Worm (Caenorhabditis elegans) whole organism, early embryonic: ENCODE data around the gene F19B10.13.

Experiments used
- B0310.2 ChIP-seq: sonication (generic microtip); optimal IDR thresholded peaks from 2 replicates; lab custom pipeline; 2016; ENCODE audit warnings: mild to moderate bottlenecking, missing genetic modification characterization, missing compliant biosample characterization
- F13C5.2 ChIP-seq: sonication (generic microtip); optimal IDR thresholded peaks from 2 replicates; lab custom pipeline; 2017; ENCODE audit warnings: mild to moderate bottlenecking, missing genetic modification characterization, inconsistent platforms, missing compliant biosample characterization
- aly-1 ChIP-seq: sonication (generic microtip); optimal IDR thresholded peaks from 2 replicates; lab custom pipeline; 2016; ENCODE audit warnings: missing genetic modification characterization, missing compliant biosample characterization
- ama-1 ChIP-seq: fragments of 150-350 bp; optimal IDR thresholded peaks from 2 replicates; lab custom pipeline; 2014
- ceh-13 ChIP-seq: fragments of 200-800 bp; sonication (Bioruptor generic); optimal IDR thresholded peaks from 2 replicates; lab custom pipeline; 2018; ENCODE audit warnings: mild to moderate bottlenecking, missing genetic modification characterization, missing compliant biosample characterization
- ceh-36 ChIP-seq: sonication (generic microtip); optimal IDR thresholded peaks from 2 replicates; lab custom pipeline; 2016; ENCODE audit warnings: missing genetic modification characterization, inconsistent platforms, missing compliant biosample characterization
- ets-7 ChIP-seq: sonication (generic microtip); optimal IDR thresholded peaks from 2 replicates; lab custom pipeline; 2016; ENCODE audit warnings: missing genotype, missing genetic modification characterization, missing compliant biosample characterization
- flt-1 ChIP-seq: fragments of 200-800 bp; sonication (Bioruptor generic); IDR thresholded peaks from 2 replicates; pipeline ENCODE4 v1.3.6; 2022; ENCODE audit warnings: missing genetic modification characterization, missing compliant biosample characterization
- hmbx-1 ChIP-seq: sonication (generic microtip); optimal IDR thresholded peaks from 2 replicates; lab custom pipeline; 2016; ENCODE audit warnings: mild to moderate bottlenecking, missing genetic modification characterization, missing compliant biosample characterization
- hmg-4 ChIP-seq: fragments of 200-800 bp; sonication (Bioruptor generic); optimal IDR thresholded peaks from 2 replicates; lab custom pipeline; 2018; ENCODE audit warnings: mild to moderate bottlenecking, missing genetic modification characterization, missing compliant biosample characterization
- hnd-1 ChIP-seq: sonication (generic microtip); optimal IDR thresholded peaks from 2 replicates; lab custom pipeline; 2016; ENCODE audit warnings: missing genetic modification characterization, missing compliant biosample characterization
- pes-1 ChIP-seq: fragments of 200-800 bp; sonication (Bioruptor generic); IDR thresholded peaks from 2 replicates; pipeline ENCODE4 v1.3.6; 2022; ENCODE audit warnings: missing genetic modification reagents, missing genetic modification characterization, missing compliant biosample characterization
- scrt-1 ChIP-seq: fragments of 200-800 bp; sonication (Bioruptor generic); IDR thresholded peaks from 2 replicates; pipeline ENCODE4 v1.3.6; 2022; ENCODE audit warnings: missing genetic modification characterization, missing compliant biosample characterization
- sea-1 ChIP-seq: fragments of 200-800 bp; sonication (Bioruptor generic); conservative IDR thresholded peaks from 2 replicates; pipeline ENCODE4 v1.3.6; 2022; ENCODE audit warnings: missing genetic modification characterization, missing compliant biosample characterization
- tbx-11 ChIP-seq: fragments of 200-800 bp; sonication (Bioruptor generic); IDR thresholded peaks from 2 replicates; pipeline ENCODE4 v1.3.6; 2022; ENCODE audit warnings: missing genetic modification characterization, missing compliant biosample characterization
- tbx-37 ChIP-seq: fragments of 200-800 bp; sonication (Bioruptor generic); conservative IDR thresholded peaks from 2 replicates; pipeline ENCODE4 v1.3.6; 2022; ENCODE audit warnings: missing genetic modification reagents, missing genetic modification characterization, missing compliant biosample characterization
- tra-4 ChIP-seq: sonication (generic microtip); optimal IDR thresholded peaks from 2 replicates; lab custom pipeline; 2017; ENCODE audit warnings: missing genetic modification characterization, missing compliant biosample characterization

Gene F19B10.13

DNA sequence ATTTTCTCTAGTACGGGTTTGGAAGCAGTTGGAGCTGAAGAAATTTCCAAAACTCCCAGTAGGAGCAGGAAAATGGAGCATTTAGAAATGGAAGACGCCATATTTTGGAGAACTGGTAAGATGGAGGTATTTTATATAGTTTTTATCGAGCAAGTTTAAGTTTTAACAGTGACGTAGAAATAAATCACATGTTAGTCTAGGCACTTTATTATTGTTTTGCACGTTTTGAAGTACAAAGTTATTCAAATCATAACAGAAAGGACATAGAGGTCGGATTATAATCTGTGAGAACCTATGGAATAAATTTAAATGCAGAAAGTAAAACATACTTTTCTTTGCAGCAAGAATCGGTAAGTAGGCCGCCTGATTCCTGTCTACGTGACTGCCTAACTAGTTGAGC lies 1.7 kb downstream of the F19B10.13 start, which contains the start of gene F19B10.6:
Gene F19B10.6 (minus strand): TSS at position 101 of the 400 bp plus-strand sequence.
- TF ChIP-seq tbx-11, result no peak
- TF ChIP-seq pes-1 (GFP tag; lab: Robert Waterston, UW), result no peak
- no peak for TF ChIP-seq sea-1 (GFP tag; lab: Robert Waterston, UW)
- no peak for TF ChIP-seq tra-4 (tag; lab: Kevin White, UChicago)
- TF ChIP-seq F13C5.2 (tag; lab: Kevin White, UChicago), result no peak
- TF ChIP-seq hmbx-1 (tag; lab: Kevin White, UChicago), result no peak
- no peak for TF ChIP-seq ets-7 (tag; lab: Kevin White, UChicago)
- no peak for TF ChIP-seq flt-1 (GFP tag; lab: Robert Waterston, UW)
- TF ChIP-seq aly-1 (tag; lab: Kevin White, UChicago), result no peak
- TF ChIP-seq ceh-13 (GFP tag; lab: Kevin White, UChicago), result no peak

DNA sequence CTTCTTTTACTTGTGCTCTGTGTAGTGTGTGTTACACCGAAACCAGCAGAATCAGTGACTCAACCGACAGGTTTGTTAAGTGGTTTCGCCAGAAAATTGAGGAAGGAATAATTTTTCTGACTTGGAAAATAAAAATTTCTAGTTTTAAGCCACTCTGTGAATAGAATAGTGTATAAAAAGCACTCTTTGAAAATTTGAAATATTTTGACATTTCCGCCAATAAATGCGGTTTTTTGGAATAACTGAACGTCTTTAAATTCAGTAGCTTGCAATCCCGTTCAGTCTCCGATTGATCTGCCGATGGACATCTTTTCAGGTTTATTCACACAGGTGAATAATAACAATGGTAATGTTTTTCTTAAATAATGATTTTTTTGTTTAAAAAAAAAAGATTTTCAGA lies 2.4 kb downstream of the F19B10.13 start, which contains the start of gene F19B10.3:
Gene F19B10.3 (plus strand): TSS at position 301 of the 400 bp plus-strand sequence.
- no peak for TF ChIP-seq ceh-36 (tag; lab: Kevin White, UChicago)

DNA sequence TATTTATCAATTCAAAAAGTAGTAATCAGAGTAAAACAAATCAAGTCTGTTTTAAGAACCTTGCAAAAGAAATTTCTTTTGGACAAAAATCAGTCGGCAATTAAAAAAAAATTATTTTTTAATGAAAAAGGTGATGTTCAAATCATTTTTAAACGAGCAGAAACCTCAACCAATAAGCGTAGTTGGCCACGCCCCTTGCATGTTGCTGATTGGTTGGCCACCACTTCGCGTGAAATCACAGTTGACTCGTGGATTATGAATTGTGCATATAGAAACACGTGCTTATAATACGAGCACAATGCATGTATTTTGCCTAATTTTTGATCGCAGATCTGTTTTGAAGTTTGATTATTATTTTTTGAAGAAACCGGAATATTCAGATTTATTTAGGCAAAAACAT lies 3.1 kb downstream of the F19B10.13 start:
- TF ChIP-seq tbx-37 (GFP tag; lab: Robert Waterston, UW), result no peak
- no peak for TF ChIP-seq hmbx-1 (tag; lab: Kevin White, UChicago)
- TF ChIP-seq aly-1 (tag; lab: Kevin White, UChicago), result no peak
- no peak for TF ChIP-seq hmg-4 (GFP tag; lab: Kevin White, UChicago)
- no peak for TF ChIP-seq B0310.2 (tag; lab: Kevin White, UChicago)
- no peak for TF ChIP-seq flt-1 (GFP tag; lab: Robert Waterston, UW)
- TF ChIP-seq F13C5.2 (tag; lab: Kevin White, UChicago), result no peak
- no peak for TF ChIP-seq ceh-36 (tag; lab: Kevin White, UChicago)
- no peak for TF ChIP-seq pes-1 (GFP tag; lab: Robert Waterston, UW)
- no peak for TF ChIP-seq hnd-1 (tag; lab: Kevin White, UChicago)
- TF ChIP-seq tbx-11, result no peak
- no peak for TF ChIP-seq ets-7 (tag; lab: Kevin White, UChicago)
- no peak for TF ChIP-seq sea-1 (GFP tag; lab: Robert Waterston, UW)
- TF ChIP-seq scrt-1 (GFP tag; lab: Robert Waterston, UW), result no peak
- no peak for TF ChIP-seq tra-4 (tag; lab: Kevin White, UChicago)
- no peak for TF ChIP-seq ama-1 (lab: Kevin White, UChicago)
- no peak for TF ChIP-seq ceh-13 (GFP tag; lab: Kevin White, UChicago)

DNA sequence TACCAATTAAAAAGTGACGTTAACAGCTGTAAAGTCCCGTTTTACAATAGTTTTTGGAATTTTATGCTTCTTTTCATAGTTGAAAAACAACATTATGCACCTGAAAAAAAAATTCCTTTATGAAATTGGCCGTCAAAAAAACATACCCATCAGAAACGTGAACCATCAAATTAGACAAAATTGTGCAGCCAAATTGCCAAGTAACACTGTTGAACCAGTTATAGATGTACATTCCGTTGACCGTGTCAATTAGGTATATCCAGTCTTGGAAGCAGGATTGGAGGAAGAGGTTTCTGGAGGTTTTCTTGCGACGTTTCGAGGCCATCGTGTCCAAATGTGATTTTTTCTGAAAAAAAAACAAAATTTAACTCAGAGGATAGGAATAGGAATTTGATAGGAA lies 7.2 kb downstream of the F19B10.13 start, which contains the start of gene srx-97:
Gene srx-97 (minus strand): TSS at position 101 of the 400 bp plus-strand sequence.
- TF ChIP-seq F13C5.2 (tag; lab: Kevin White, UChicago) (no peak), aly-1 (tag; lab: Kevin White, UChicago) (no peak), sea-1 (GFP tag; lab: Robert Waterston, UW) (no peak), flt-1 (GFP tag; lab: Robert Waterston, UW) (no peak), ama-1 (lab: Kevin White, UChicago) (no peak), scrt-1 (GFP tag; lab: Robert Waterston, UW) (no peak), hnd-1 (tag; lab: Kevin White, UChicago) (no peak)

DNA sequence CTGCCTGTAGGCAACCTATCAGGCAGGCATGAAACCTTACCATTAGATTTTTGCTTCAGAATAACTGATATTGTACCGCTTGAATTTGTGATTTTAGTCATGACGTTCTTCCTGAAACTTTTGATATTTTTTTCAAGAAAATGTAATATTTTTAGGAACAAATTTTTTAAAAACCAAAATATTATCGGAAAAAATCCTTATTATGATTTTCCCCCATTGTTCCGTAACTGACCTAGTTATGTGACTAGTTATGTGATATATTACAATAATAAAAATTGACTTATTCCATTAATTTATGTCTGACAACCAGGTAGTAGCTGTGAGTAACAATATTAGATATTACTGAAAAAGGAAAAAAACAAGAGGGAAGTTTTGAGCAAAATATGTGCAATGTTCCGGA lies 8.9 kb downstream of the F19B10.13 start, which contains the start of gene srx-98:
Gene srx-98 (minus strand): TSS at position 101 of the 400 bp plus-strand sequence.
- no peak for TF ChIP-seq pes-1 (GFP tag; lab: Robert Waterston, UW)
- TF ChIP-seq tra-4 (tag; lab: Kevin White, UChicago), result no peak
- no peak for TF ChIP-seq ama-1 (lab: Kevin White, UChicago)
- no peak for TF ChIP-seq tbx-11
- no peak for TF ChIP-seq hmg-4 (GFP tag; lab: Kevin White, UChicago)
- TF ChIP-seq B0310.2 (tag; lab: Kevin White, UChicago), result no peak

DNA sequence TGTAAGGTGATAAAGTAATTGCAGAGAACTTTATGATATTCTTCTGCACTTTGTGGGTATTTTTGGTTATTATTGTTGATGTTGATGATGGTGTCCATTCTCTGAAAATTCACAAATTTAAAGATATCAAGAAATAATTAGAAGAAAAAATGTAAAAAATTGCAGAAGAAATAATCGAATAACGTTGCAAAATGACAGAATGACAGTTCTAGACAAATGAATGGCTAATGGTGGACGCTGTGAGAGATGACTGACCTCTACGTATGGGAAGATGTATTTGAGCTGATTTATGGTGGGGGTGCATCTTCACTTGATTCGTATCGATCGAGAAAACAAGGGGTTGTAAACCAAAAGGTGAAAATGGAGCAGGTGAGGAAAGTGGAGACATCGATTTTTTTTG lies 11.4 kb downstream of the F19B10.13 start, which contains the start of gene sea-1:
Gene sea-1 (minus strand): TSS at position 101 of the 400 bp plus-strand sequence.
- TF ChIP-seq hmbx-1 (tag; lab: Kevin White, UChicago) (no peak), aly-1 (tag; lab: Kevin White, UChicago) (no peak), hnd-1 (tag; lab: Kevin White, UChicago) (no peak)

DNA sequence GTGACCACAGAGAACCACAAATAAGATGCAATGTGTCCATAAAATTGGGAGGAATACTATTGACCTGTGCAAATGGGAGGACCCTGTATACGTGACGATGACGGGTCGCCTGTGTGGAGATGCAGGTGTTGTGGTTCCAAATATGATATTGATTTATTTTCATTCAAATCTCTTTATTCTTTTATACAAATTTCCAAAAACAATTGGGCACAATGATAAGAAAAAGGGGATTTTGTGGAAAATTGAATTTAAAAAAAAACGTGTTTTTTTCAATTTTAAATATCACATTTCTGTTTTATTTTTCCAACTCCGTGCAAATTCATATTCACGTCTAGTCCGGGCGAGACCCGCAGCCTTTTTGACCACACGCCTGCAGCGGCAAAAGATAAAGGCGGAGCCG lies 13.1 kb downstream of the F19B10.13 start, which contains the start of gene F19B10.2:
Gene F19B10.2 (plus strand): TSS at position 301 of the 400 bp plus-strand sequence.
- TF ChIP-seq tbx-37 (GFP tag; lab: Robert Waterston, UW) (no peak), tra-4 (tag; lab: Kevin White, UChicago) (no peak), tbx-11 (no peak), pes-1 (GFP tag; lab: Robert Waterston, UW) (no peak), aly-1 (tag; lab: Kevin White, UChicago) (no peak), sea-1 (GFP tag; lab: Robert Waterston, UW) (no peak), scrt-1 (GFP tag; lab: Robert Waterston, UW) (no peak), ets-7 (tag; lab: Kevin White, UChicago) (no peak), flt-1 (GFP tag; lab: Robert Waterston, UW) (no peak), F13C5.2 (tag; lab: Kevin White, UChicago) (no peak), hnd-1 (tag; lab: Kevin White, UChicago) (no peak)

DNA sequence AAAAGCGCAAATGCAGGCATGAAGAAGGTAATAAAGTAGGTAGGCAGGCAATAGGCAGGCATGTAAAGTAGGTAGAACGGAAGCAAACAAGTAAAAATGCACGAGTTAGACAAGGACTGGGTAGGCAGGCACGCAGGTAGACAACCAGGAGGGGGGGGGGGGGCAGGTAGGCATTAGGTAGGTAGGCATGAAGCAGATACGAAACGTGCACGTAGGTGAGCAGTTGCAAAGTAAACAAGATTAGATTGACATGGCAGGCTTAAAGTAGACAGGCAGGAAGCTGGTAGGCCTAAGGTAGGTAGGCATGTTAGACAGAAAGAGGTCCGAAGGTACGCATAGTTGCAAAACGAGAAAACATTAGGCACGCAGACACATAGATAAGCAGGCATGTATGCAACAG lies 16.9 kb downstream of the F19B10.13 start:
- TF ChIP-seq ceh-36 (tag; lab: Kevin White, UChicago), result no peak
- TF ChIP-seq ama-1 (lab: Kevin White, UChicago), result no peak
- no peak for TF ChIP-seq sea-1 (GFP tag; lab: Robert Waterston, UW)
- no peak for TF ChIP-seq tra-4 (tag; lab: Kevin White, UChicago)
- no peak for TF ChIP-seq tbx-37 (GFP tag; lab: Robert Waterston, UW)
- TF ChIP-seq F13C5.2 (tag; lab: Kevin White, UChicago), result no peak
